Fruit fly (Drosophila melanogaster) whole organism, pupa: ENCODE measurements around the gene nullo.

Experiments used
- CG10348 ChIP-seq: fragments of 200-800 bp; sonication (Bioruptor generic); IDR thresholded peaks from 2 replicates; pipeline ENCODE4 v1.3.6; 2022; ENCODE audit warnings: missing biosample characterization, missing genetic modification characterization
- CG12605 ChIP-seq: fragments of 200-800 bp; sonication (Bioruptor generic); IDR thresholded peaks from 2 replicates; pipeline ENCODE4 v1.3.6; 2022; ENCODE audit warnings: missing biosample characterization, missing genetic modification characterization
- CG13204 ChIP-seq: fragments of 200-800 bp; sonication (Bioruptor generic); optimal IDR thresholded peaks from 2 replicates; lab custom pipeline; 2018; ENCODE audit warnings: missing biosample characterization, mild to moderate bottlenecking, missing genetic modification characterization, moderate library complexity
- CG14655 ChIP-seq: fragments of 200-800 bp; sonication (Bioruptor generic); optimal IDR thresholded peaks from 3 replicates; lab custom pipeline; 2017; ENCODE audit warnings: mild to moderate bottlenecking, missing biosample characterization, missing genetic modification reagents, missing genetic modification characterization
- CG15710 ChIP-seq: fragments of 200-800 bp; sonication (Bioruptor generic); optimal IDR thresholded peaks from 2 replicates; lab custom pipeline; 2018; ENCODE audit warnings: missing biosample characterization, mild to moderate bottlenecking, missing genetic modification characterization, moderate library complexity
- CG17806 ChIP-seq: fragments of 200-800 bp; sonication (Bioruptor generic); optimal IDR thresholded peaks from 2 replicates; lab custom pipeline; 2018; ENCODE audit warnings: missing biosample characterization, mild to moderate bottlenecking, missing genetic modification characterization, moderate library complexity
- CG32121 ChIP-seq: fragments of 200-800 bp; sonication (Bioruptor generic); IDR thresholded peaks from 2 replicates; pipeline ENCODE4 v1.3.6; 2022; ENCODE audit warnings: missing biosample characterization, missing genetic modification characterization
- CG34367 ChIP-seq: fragments of 200-800 bp; sonication (Bioruptor generic); optimal IDR thresholded peaks from 2 replicates; lab custom pipeline; 2018; ENCODE audit warnings: missing biosample characterization, mild to moderate bottlenecking, missing genetic modification characterization
- CG4496 ChIP-seq: fragments of 200-800 bp; sonication (Bioruptor generic); IDR thresholded peaks from 3 replicates; pipeline ENCODE4 v1.3.6; 2022; ENCODE audit warnings: missing biosample characterization, missing genetic modification characterization
- CG8159 ChIP-seq: fragments of 200-800 bp; sonication (Bioruptor generic); optimal IDR thresholded peaks from 3 replicates; lab custom pipeline; 2018; ENCODE audit warnings: missing biosample characterization, mild to moderate bottlenecking, missing genetic modification characterization, moderate library complexity
- CG8301 ChIP-seq: fragments of 200-800 bp; sonication (Bioruptor generic); optimal IDR thresholded peaks from 2 replicates; lab custom pipeline; 2018; ENCODE audit warnings: missing biosample characterization, mild to moderate bottlenecking, missing genetic modification characterization
- CG9948 ChIP-seq: fragments of 200-800 bp; sonication (Bioruptor generic); optimal IDR thresholded peaks from 2 replicates; lab custom pipeline; 2018; ENCODE audit warnings: missing biosample characterization, mild to moderate bottlenecking, missing genetic modification characterization, moderate library complexity
- D1 ChIP-seq: fragments of 200-800 bp; sonication (Bioruptor generic); optimal IDR thresholded peaks from 2 replicates; lab custom pipeline; 2018; ENCODE audit warnings: missing biosample characterization, mild to moderate bottlenecking, missing genetic modification characterization, moderate library complexity
- EcR ChIP-seq: fragments of 200-800 bp; sonication (Bioruptor generic); optimal IDR thresholded peaks from 3 replicates; lab custom pipeline; 2019; ENCODE audit warnings: missing biosample characterization, missing genetic modification characterization, mild to moderate bottlenecking, moderate library complexity, missing genetic modification reagents
- Ets98B ChIP-seq: fragments of 200-800 bp; sonication (Bioruptor generic); IDR thresholded peaks from 2 replicates; pipeline ENCODE4 v1.3.6; 2022; ENCODE audit warnings: missing biosample characterization, missing genetic modification characterization
- Pif1A ChIP-seq: fragments of 200-800 bp; sonication (Bioruptor generic); optimal IDR thresholded peaks from 3 replicates; lab custom pipeline; 2016; ENCODE audit warnings: missing biosample characterization, missing genetic modification characterization
- Pif1B ChIP-seq: fragments of 200-800 bp; sonication (Bioruptor generic); optimal IDR thresholded peaks from 3 replicates; lab custom pipeline; 2016; ENCODE audit warnings: missing biosample characterization, missing genetic modification characterization
- Snoo ChIP-seq: fragments of 200-800 bp; sonication (Bioruptor generic); optimal IDR thresholded peaks from 3 replicates; lab custom pipeline; 2017; ENCODE audit warnings: missing biosample characterization, mild to moderate bottlenecking, missing genetic modification characterization, inconsistent platforms
- fd96Ca ChIP-seq: fragments of 200-800 bp; sonication (Bioruptor generic); IDR thresholded peaks from 3 replicates; pipeline ENCODE4 v1.3.6; 2022; ENCODE audit warnings: missing biosample characterization, missing genetic modification characterization
- gl ChIP-seq: fragments of 200-800 bp; sonication (Bioruptor generic); optimal IDR thresholded peaks from 2 replicates; lab custom pipeline; 2018; ENCODE audit warnings: missing biosample characterization, mild to moderate bottlenecking, missing genetic modification characterization
- rn ChIP-seq: fragments of 200-800 bp; sonication (Bioruptor generic); IDR thresholded peaks from 2 replicates; pipeline ENCODE4 v1.3.6; 2022; ENCODE audit warnings: missing biosample characterization, missing genetic modification characterization

The nullo gene

DNA sequence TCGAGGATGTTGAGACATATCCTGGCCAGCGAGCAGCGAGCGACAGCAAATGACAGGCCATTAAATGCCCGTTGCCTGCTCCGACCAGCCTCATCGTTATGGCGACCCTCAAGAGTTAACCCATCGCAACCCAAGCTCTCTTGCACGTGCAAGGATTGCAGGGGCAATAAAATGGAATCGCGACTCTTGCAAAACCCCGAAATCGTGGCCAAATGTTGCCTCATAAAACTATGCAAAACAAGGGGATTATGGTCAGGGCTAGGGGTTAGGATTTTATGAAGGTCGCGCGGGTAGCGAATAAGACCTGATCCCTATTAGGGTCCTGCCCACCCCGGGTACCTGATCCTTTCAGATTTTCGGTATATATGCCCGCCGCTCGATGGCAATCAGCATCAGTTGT, at the start of gene nullo:
nullo (plus strand) TSS at position 390 of the 400 bp plus-strand sequence.
- TF ChIP-seq CG13204 (no peak), Pif1B (GFP tag; lab: Kevin White, UChicago) (no peak), Ets98B (GFP tag; lab: Robert Waterston, UW) (no peak), D1 (tag; lab: Kevin White, UChicago) (no peak), rn (GFP tag; lab: Robert Waterston, UW) (no peak), CG8301 (no peak), CG17806 (no peak), CG10348 (no peak), CG4496 (GFP tag; lab: Robert Waterston, UW) (no peak), CG34367 (tag; lab: Kevin White, UChicago) (no peak), CG8159 (tag; lab: Kevin White, UChicago) (no peak), CG12605 (GFP tag; lab: Robert Waterston, UW) (no peak), CG9948 (tag; lab: Kevin White, UChicago) (no peak), CG15710 (tag; lab: Kevin White, UChicago) (no peak), fd96Ca (GFP tag; lab: Robert Waterston, UW) (no peak), Snoo (tag; lab: Kevin White, UChicago) (no peak), CG14655 (GFP tag; lab: Kevin White, UChicago) (no peak), Pif1A (GFP tag; lab: Kevin White, UChicago) (no peak)

DNA sequence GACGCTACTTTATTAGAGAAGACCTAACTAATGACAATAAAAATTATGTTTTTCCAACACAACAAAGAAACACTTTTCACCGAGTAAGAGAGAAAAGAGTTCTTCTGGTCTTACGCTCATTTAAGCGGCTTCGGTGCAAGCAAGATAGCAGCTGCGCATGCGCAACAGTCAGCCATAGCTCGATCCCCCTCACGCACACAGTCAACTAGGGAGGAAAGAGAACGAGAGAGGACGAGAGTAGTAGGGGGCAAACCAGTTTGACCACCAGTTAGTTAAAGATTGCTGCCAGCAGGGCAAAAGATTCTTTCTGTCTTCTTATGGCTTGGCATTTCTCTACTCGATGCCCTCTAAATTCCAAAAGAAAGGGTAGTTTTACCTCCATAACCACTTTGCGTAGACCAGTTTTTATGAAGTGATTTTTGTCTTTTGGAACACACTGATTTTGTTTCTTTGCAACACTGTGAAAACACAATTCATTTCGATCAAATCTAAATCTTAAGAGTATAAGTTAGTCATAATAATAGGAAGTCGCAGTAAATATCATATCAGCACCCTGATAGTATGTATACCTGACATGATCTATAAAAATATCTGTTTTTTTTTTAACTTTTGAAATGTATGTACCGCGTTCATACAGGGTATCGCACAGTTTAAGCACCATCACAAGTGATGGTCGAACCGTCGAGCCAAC, 48.7 kb upstream of the nullo start:
- no peak for TF ChIP-seq Ets98B (GFP tag; lab: Robert Waterston, UW)
- no peak for TF ChIP-seq CG13204
- TF ChIP-seq CG34367 (tag; lab: Kevin White, UChicago): peak; percentile 28
- TF ChIP-seq fd96Ca (GFP tag; lab: Robert Waterston, UW): no peak
- TF ChIP-seq CG15710 (tag; lab: Kevin White, UChicago): peak; percentile 40
- no peak for TF ChIP-seq Pif1B (GFP tag; lab: Kevin White, UChicago)
- no peak for TF ChIP-seq CG32121 (GFP tag; lab: Robert Waterston, UW)
- peak; percentile 20 for TF ChIP-seq CG9948 (tag; lab: Kevin White, UChicago)
- TF ChIP-seq CG14655 (GFP tag; lab: Kevin White, UChicago): peak; percentile 67
- TF ChIP-seq CG17806: no peak
- no peak for TF ChIP-seq gl
- no peak for TF ChIP-seq CG10348
- no peak for TF ChIP-seq D1 (tag; lab: Kevin White, UChicago)
- TF ChIP-seq Snoo (tag; lab: Kevin White, UChicago): no peak
- peak; percentile 41 for TF ChIP-seq Pif1A (GFP tag; lab: Kevin White, UChicago)
- no peak for TF ChIP-seq CG12605 (GFP tag; lab: Robert Waterston, UW)
- no peak for TF ChIP-seq CG4496 (GFP tag; lab: Robert Waterston, UW)
- TF ChIP-seq EcR (GFP tag; lab: Kevin White, UChicago): peak; percentile 33
- TF ChIP-seq rn (GFP tag; lab: Robert Waterston, UW): no peak
- peak; percentile 46 for TF ChIP-seq CG8301
- TF ChIP-seq CG8159 (tag; lab: Kevin White, UChicago): peak; percentile 47

DNA sequence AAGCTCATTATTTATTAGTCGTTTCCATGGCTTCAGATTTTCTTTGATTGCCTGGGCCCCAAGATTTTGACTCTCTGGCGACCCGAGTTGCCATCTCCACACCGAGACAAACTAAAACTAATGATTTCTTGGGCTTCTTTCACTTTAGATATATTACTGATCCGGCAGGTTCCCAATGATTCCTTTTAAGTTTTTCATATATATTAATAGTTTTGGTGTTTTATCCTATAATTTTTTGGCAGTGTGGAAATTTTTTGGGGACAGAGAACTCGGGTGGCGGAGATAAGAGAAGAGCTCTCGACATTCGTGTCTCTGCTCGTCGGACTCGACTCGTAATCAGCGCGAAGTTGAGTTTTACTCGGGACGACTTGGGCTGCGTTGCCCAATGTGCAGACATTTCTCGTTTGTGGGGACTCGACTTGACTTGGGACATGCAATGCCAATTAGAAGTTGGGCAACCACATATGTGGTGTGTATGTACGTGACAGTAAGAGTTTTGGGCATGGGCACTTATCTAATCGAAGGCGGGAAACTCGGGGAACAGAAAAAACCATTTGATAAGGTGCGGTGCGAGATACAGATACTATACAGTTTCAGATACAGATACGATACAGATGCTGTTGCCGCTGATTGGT, 48.0 kb upstream of the nullo start:
- TF ChIP-seq CG12605 (GFP tag; lab: Robert Waterston, UW) (no peak), fd96Ca (GFP tag; lab: Robert Waterston, UW) (peak; percentile 65), CG14655 (GFP tag; lab: Kevin White, UChicago) (peak; percentile 37), EcR (GFP tag; lab: Kevin White, UChicago) (no peak), Ets98B (GFP tag; lab: Robert Waterston, UW) (peak; percentile 37), CG32121 (GFP tag; lab: Robert Waterston, UW) (peak; percentile 61; the same call in 1 of the 2 replicates), CG8159 (tag; lab: Kevin White, UChicago) (peak; percentile 4), CG10348 (no peak), Pif1B (GFP tag; lab: Kevin White, UChicago) (peak; percentile 55), CG15710 (tag; lab: Kevin White, UChicago) (peak; percentile 27), CG4496 (GFP tag; lab: Robert Waterston, UW) (peak; percentile 64; the same call in 1 of the 3 replicates)

DNA sequence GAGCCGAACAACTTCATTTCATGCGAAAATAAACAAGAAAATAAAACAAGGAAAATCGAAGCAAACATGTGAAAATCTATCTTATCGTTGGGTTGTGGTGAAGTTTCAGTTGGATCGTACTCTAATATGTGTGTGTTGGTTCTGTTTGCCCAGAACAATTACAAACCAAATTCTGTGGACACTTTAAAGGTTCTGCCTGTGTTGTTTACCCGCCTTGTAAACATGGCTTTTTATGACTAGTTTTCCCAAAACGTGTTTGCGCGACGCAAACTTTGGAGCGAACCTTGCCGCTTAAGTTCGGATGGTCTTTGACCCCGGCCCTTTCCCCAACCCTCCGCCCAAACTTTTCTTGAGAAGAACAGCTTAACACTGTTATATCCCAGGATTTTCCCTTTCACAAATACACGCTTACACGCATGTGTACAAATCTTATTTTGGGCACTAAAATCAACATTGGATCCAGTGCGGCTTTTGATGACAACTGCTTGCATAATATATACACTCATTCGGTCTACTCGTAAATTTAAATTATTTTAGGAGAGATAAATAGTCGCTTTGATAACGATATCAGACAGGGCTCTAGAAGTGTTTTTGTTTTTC, 45.1 kb upstream of the nullo start:
- TF ChIP-seq CG32121 (GFP tag; lab: Robert Waterston, UW) (no peak), Pif1B (GFP tag; lab: Kevin White, UChicago) (no peak), CG9948 (tag; lab: Kevin White, UChicago) (no peak), D1 (tag; lab: Kevin White, UChicago) (no peak), CG15710 (tag; lab: Kevin White, UChicago) (no peak), CG4496 (GFP tag; lab: Robert Waterston, UW) (no peak)

DNA sequence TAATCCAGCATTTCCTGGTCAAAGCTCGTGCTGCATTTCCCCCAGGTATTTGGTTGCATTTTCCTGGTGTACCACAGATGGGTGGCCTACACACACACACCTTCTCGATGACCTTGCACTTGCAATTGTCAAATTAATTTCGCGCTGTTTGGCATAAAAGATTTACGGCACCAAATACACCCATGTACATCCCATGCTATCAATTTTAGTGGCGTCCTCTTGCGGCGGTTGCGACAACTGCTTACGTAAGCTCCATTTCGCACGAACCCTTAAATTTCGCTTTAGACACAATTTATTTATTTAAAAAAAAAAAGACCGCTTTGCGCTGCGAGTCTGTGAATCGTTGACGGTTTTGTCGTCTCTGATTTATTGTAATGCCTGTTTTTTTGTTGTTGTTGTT, 43.8 kb upstream of the nullo start:
- no peak for TF ChIP-seq rn (GFP tag; lab: Robert Waterston, UW)
